Fruit fly (Drosophila melanogaster) whole organism, embryonic: ENCODE measurements around the gene CG5612.

Source experiments
- CG10321 ChIP-seq: fragments of 200-800 bp; sonication (Bioruptor generic); IDR thresholded peaks from 2 replicates; pipeline ENCODE4 v1.3.6; 2022; ENCODE audit warnings: missing biosample characterization, missing genetic modification characterization
- CG12299 ChIP-seq: fragments of 200-800 bp; sonication (Bioruptor generic); optimal IDR thresholded peaks from 2 replicates; lab custom pipeline; 2018; ENCODE audit warnings: missing biosample characterization, mild to moderate bottlenecking, missing genetic modification characterization
- CG13894 ChIP-seq: fragments of 200-800 bp; sonication (Bioruptor generic); optimal IDR thresholded peaks from 3 replicates; lab custom pipeline; 2018; ENCODE audit warnings: missing biosample characterization, mild to moderate bottlenecking, missing genetic modification characterization, moderate library complexity
- CG14014 ChIP-seq: fragments of 200-800 bp; sonication (Bioruptor generic); IDR thresholded peaks from 2 replicates; pipeline ENCODE4 v1.3.6; 2022; ENCODE audit warnings: missing biosample characterization, missing genetic modification characterization
- CG14860 ChIP-seq: fragments of 200-800 bp; sonication (Bioruptor generic); IDR thresholded peaks from 3 replicates; pipeline ENCODE4 v1.3.6; 2022; ENCODE audit warnings: missing biosample characterization, missing genetic modification characterization; ENCODE audit not compliant: partially characterized antibody
- CG15011 ChIP-seq: fragments of 200-800 bp; sonication (Bioruptor generic); optimal IDR thresholded peaks from 3 replicates; lab custom pipeline; 2018; ENCODE audit warnings: missing biosample characterization, mild to moderate bottlenecking, missing genetic modification characterization
- CG15514 ChIP-seq: fragments of 200-800 bp; sonication (Bioruptor generic); optimal IDR thresholded peaks from 3 replicates; lab custom pipeline; 2017; ENCODE audit warnings: missing biosample characterization, missing genetic modification characterization, mild to moderate bottlenecking, moderate library complexity, missing genetic modification reagents
- CG16863 ChIP-seq: fragments of 200-800 bp; sonication (Bioruptor generic); optimal IDR thresholded peaks from 3 replicates; lab custom pipeline; 2016; ENCODE audit warnings: missing biosample characterization, missing genetic modification characterization
- CG17361 ChIP-seq: fragments of 200-800 bp; sonication (Bioruptor generic); IDR thresholded peaks from 3 replicates; pipeline ENCODE4 v1.3.6; 2022; ENCODE audit warnings: missing biosample characterization, missing genetic modification characterization
- CG1792 ChIP-seq: fragments of 200-800 bp; sonication (Bioruptor generic); optimal IDR thresholded peaks from 2 replicates; lab custom pipeline; 2016; ENCODE audit warnings: missing biosample characterization, missing genetic modification characterization
- CG3065 ChIP-seq: fragments of 200-800 bp; sonication (Bioruptor generic); optimal IDR thresholded peaks from 2 replicates; lab custom pipeline; 2016; ENCODE audit warnings: missing biosample characterization, missing genetic modification characterization
- CG33213 ChIP-seq: fragments of 200-800 bp; sonication (Bioruptor generic); optimal IDR thresholded peaks from 3 replicates; lab custom pipeline; 2016; ENCODE audit warnings: missing biosample characterization, missing genetic modification characterization
- CG4328 ChIP-seq: fragments of 200-800 bp; sonication (Bioruptor generic); optimal IDR thresholded peaks from 3 replicates; lab custom pipeline; 2017; ENCODE audit warnings: missing biosample characterization, missing genetic modification reagents, missing genetic modification characterization
- CG4730 ChIP-seq: fragments of 200-800 bp; sonication (Bioruptor generic); IDR thresholded peaks from 2 replicates; pipeline ENCODE4 v1.3.6; 2022; ENCODE audit warnings: missing biosample characterization, missing genetic modification characterization
- CG6683 ChIP-seq: fragments of 200-800 bp; sonication (Bioruptor generic); optimal IDR thresholded peaks from 2 replicates; lab custom pipeline; 2017; ENCODE audit warnings: missing biosample characterization, mild to moderate bottlenecking, missing genetic modification characterization, missing genetic modification reagents
- CG6791 ChIP-seq: fragments of 200-800 bp; sonication (Bioruptor generic); IDR thresholded peaks from 3 replicates; pipeline ENCODE4 v1.3.6; 2022; ENCODE audit warnings: missing biosample characterization, missing genetic modification characterization; ENCODE audit not compliant: partially characterized antibody
- CG7928 ChIP-seq: fragments of 200-800 bp; sonication (Bioruptor generic); optimal IDR thresholded peaks from 2 replicates; lab custom pipeline; 2017; ENCODE audit warnings: missing biosample characterization, mild to moderate bottlenecking, missing genetic modification characterization
- CG8478 ChIP-seq: fragments of >200 bp; optimal IDR thresholded peaks from 2 replicates; lab custom pipeline; 2018
- CG8924 ChIP-seq: fragments of 200-800 bp; optimal IDR thresholded peaks from 3 replicates; lab custom pipeline; 2019; ENCODE audit warnings: missing biosample characterization, mild to moderate bottlenecking, missing genetic modification characterization, moderate library complexity
- CG8944 ChIP-seq: fragments of 200-800 bp; sonication (Bioruptor generic); optimal IDR thresholded peaks from 3 replicates; lab custom pipeline; 2016; ENCODE audit warnings: missing biosample characterization, missing genetic modification characterization
- Dek ChIP-seq: fragments of 200-800 bp; sonication (Bioruptor generic); optimal IDR thresholded peaks from 3 replicates; lab custom pipeline; 2019; ENCODE audit warnings: missing biosample characterization, mild to moderate bottlenecking, missing genetic modification characterization, moderate library complexity
- Dip2 ChIP-seq: fragments of 200-800 bp; sonication (Bioruptor generic); IDR thresholded peaks from 2 replicates; pipeline ENCODE4 v1.3.6; 2022; ENCODE audit warnings: missing biosample characterization, missing genetic modification characterization
- E2f2 ChIP-seq: fragments of 200-800 bp; sonication (Bioruptor generic); IDR thresholded peaks from 2 replicates; pipeline ENCODE4 v1.3.6; 2022; ENCODE audit warnings: missing biosample characterization, missing genetic modification characterization
- Eip74EF ChIP-seq, 2 experiments: fragments of 200-800 bp in 1 of 2; fragments of >200 bp in 1 of 2; sonication (Bioruptor generic) in 1 of 2; optimal IDR thresholded peaks; 2 replicates each; lab custom pipeline; 2017 to 2019; ENCODE audit warnings: missing biosample characterization in 2 of 2, missing genetic modification characterization in 2 of 2, mild to moderate bottlenecking in 1 of 2, moderate library complexity in 1 of 2
- Gug ChIP-seq: fragments of 200-800 bp; sonication (Bioruptor generic); IDR thresholded peaks from 4 replicates; pipeline ENCODE4 v1.3.6; 2022; ENCODE audit warnings: missing biosample characterization, missing genetic modification characterization
- H2.0 ChIP-seq: fragments of 200-800 bp; sonication (Bioruptor generic); IDR thresholded peaks from 2 replicates; pipeline ENCODE4 v1.3.6; 2022; ENCODE audit warnings: missing biosample characterization, missing genetic modification characterization
- HmgD ChIP-seq: fragments of 200-800 bp; sonication (Bioruptor generic); optimal IDR thresholded peaks from 3 replicates; lab custom pipeline; 2016; ENCODE audit warnings: missing biosample characterization, missing genetic modification characterization
- Side ChIP-seq: fragments of 200-800 bp; sonication (Bioruptor generic); optimal IDR thresholded peaks from 2 replicates; lab custom pipeline; 2016; ENCODE audit warnings: missing biosample characterization, missing genetic modification characterization
- Tbp ChIP-seq: fragments of >200 bp; optimal IDR thresholded peaks from 2 replicates; lab custom pipeline; 2018; ENCODE audit warnings: missing biosample characterization, missing genetic modification characterization
- Trl ChIP-seq, 3 experiments: fragments of >200 bp in 2 of 3; fragments of 200-800 bp in 1 of 3; sonication (Bioruptor generic) in 1 of 3; optimal IDR thresholded peaks; 2 replicates in 1 of 3; 3 replicates in 2 of 3; lab custom pipeline; 2016 to 2017; ENCODE audit warnings: missing biosample characterization in 1 of 3, missing genetic modification characterization in 1 of 3
- az2 ChIP-seq: fragments of 200-800 bp; sonication (Bioruptor generic); optimal IDR thresholded peaks from 3 replicates; lab custom pipeline; 2016; ENCODE audit warnings: missing biosample characterization, missing genetic modification characterization
- cad ChIP-seq: fragments of >200 bp; optimal IDR thresholded peaks from 2 replicates; lab custom pipeline; 2017; ENCODE audit warnings: missing biosample characterization, missing genetic modification characterization
- croc ChIP-seq: fragments of 200-800 bp; sonication (Bioruptor generic); conservative IDR thresholded peaks from 3 replicates; pipeline ENCODE4 v1.3.6; 2022; ENCODE audit warnings: missing biosample characterization, missing genetic modification characterization
- dmrt11E ChIP-seq: fragments of 200-800 bp; sonication (Bioruptor generic); optimal IDR thresholded peaks from 3 replicates; lab custom pipeline; 2018; ENCODE audit warnings: missing biosample characterization, mild to moderate bottlenecking, missing genetic modification characterization, moderate library complexity
- dysf ChIP-seq: fragments of 200-800 bp; sonication (Bioruptor generic); IDR thresholded peaks from 3 replicates; pipeline ENCODE4 v1.3.6; 2022; ENCODE audit warnings: missing biosample characterization, missing genetic modification characterization
- ems ChIP-seq: fragments of 200-800 bp; sonication (Bioruptor generic); optimal IDR thresholded peaks from 3 replicates; lab custom pipeline; 2016; ENCODE audit warnings: missing biosample characterization, missing genetic modification characterization
- ftz-f1 ChIP-seq: fragments of 200-800 bp; sonication (Bioruptor generic); optimal IDR thresholded peaks from 2 replicates; lab custom pipeline; 2016; ENCODE audit warnings: missing biosample characterization, missing genetic modification characterization
- gem ChIP-seq: fragments of 200-800 bp; sonication (Bioruptor generic); optimal IDR thresholded peaks from 2 replicates; lab custom pipeline; 2019; ENCODE audit warnings: missing biosample characterization, mild to moderate bottlenecking, missing genetic modification characterization, moderate library complexity
- lmd ChIP-seq: fragments of 200-800 bp; sonication (Bioruptor generic); IDR thresholded peaks from 2 replicates; pipeline ENCODE4 v1.3.6; 2022; ENCODE audit warnings: missing biosample characterization, missing genetic modification characterization
- nau ChIP-seq: fragments of 200-800 bp; sonication (Bioruptor generic); optimal IDR thresholded peaks from 3 replicates; lab custom pipeline; 2017; ENCODE audit warnings: missing biosample characterization, mild to moderate bottlenecking, missing genetic modification characterization, missing genetic modification reagents
- onecut ChIP-seq: fragments of 200-800 bp; sonication (Bioruptor generic); IDR thresholded peaks from 2 replicates; pipeline ENCODE4 v1.3.6; 2022; ENCODE audit warnings: missing biosample characterization, missing genetic modification characterization
- pb ChIP-seq: fragments of 200-800 bp; sonication (Bioruptor generic); optimal IDR thresholded peaks from 3 replicates; lab custom pipeline; 2016; ENCODE audit warnings: missing biosample characterization, missing genetic modification characterization
- psq ChIP-seq: fragments of 200-800 bp; sonication (Bioruptor generic); optimal IDR thresholded peaks from 2 replicates; lab custom pipeline; 2017; ENCODE audit warnings: missing biosample characterization, missing genetic modification characterization
- pzg ChIP-seq: fragments of 200-800 bp; sonication (Bioruptor generic); optimal IDR thresholded peaks from 3 replicates; lab custom pipeline; 2018; ENCODE audit warnings: missing biosample characterization, mild to moderate bottlenecking, missing genetic modification characterization, moderate library complexity
- rib ChIP-seq: fragments of 200-800 bp; sonication (Bioruptor generic); IDR thresholded peaks from 2 replicates; pipeline ENCODE4 v1.3.6; 2022; ENCODE audit warnings: missing biosample characterization, missing genetic modification characterization
- sd ChIP-seq: fragments of 200-800 bp; sonication (Bioruptor generic); optimal IDR thresholded peaks from 3 replicates; lab custom pipeline; 2018; ENCODE audit warnings: missing biosample characterization, mild to moderate bottlenecking, missing genetic modification characterization, moderate library complexity
- seq ChIP-seq: fragments of 200-800 bp; sonication (Bioruptor generic); IDR thresholded peaks from 2 replicates; pipeline ENCODE4 v1.3.6; 2022; ENCODE audit warnings: missing biosample characterization, missing genetic modification characterization
- slp2 ChIP-seq: fragments of 200-800 bp; sonication (Bioruptor generic); optimal IDR thresholded peaks from 2 replicates; lab custom pipeline; 2016; ENCODE audit warnings: missing biosample characterization, missing genetic modification characterization
- sob ChIP-seq: fragments of 200-800 bp; sonication (Bioruptor generic); IDR thresholded peaks from 2 replicates; pipeline ENCODE4 v1.3.6; 2022; ENCODE audit warnings: missing biosample characterization, missing genetic modification characterization
- sug ChIP-seq: fragments of 200-800 bp; optimal IDR thresholded peaks from 2 replicates; lab custom pipeline; 2019; ENCODE audit warnings: missing biosample characterization, mild to moderate bottlenecking, missing genetic modification characterization, moderate library complexity
- yki ChIP-seq: fragments of >200 bp; optimal IDR thresholded peaks from 3 replicates; lab custom pipeline; 2018

The CG5612 gene

dm6 chr3R:27580274-27581011 lies 45.4 kb downstream of the CG5612 start (continued):
- peak; percentile 90 for TF ChIP-seq onecut (GFP tag; lab: Robert Waterston, UW)
- TF ChIP-seq Tbp (GFP tag; lab: Kevin White, UChicago) = no peak
- 0 out of 2 replicates have a peak, but pooled peaks have one; percentile 10 for TF ChIP-seq sob (GFP tag; lab: Robert Waterston, UW)
- TF ChIP-seq CG14014 (GFP tag; lab: Robert Waterston, UW) = no peak
- no peak for TF ChIP-seq Gug
- TF ChIP-seq Dip2 (GFP tag; lab: Robert Waterston, UW) = no peak
- TF ChIP-seq dmrt11E = no peak
- no peak for TF ChIP-seq CG4328 (GFP tag; lab: Kevin White, UChicago)
- TF ChIP-seq nau (GFP tag; lab: Kevin White, UChicago) = peak; percentile 9
- TF ChIP-seq yki (lab: Kevin White, UChicago) = peak; percentile 42
- no peak for TF ChIP-seq CG10321 (GFP tag; lab: Robert Waterston, UW)
- TF ChIP-seq CG12299 (tag; lab: Kevin White, UChicago) = no peak
- TF ChIP-seq Trl (optimal IDR thresholded peaks at IDR 0.05; lab: Kevin White, UChicago) = peak; percentile 80 to 88
- no peak for TF ChIP-seq Trl (GFP tag; optimal IDR thresholded peaks at IDR 0.05; lab: Kevin White, UChicago)
- peak; percentile 19 for TF ChIP-seq psq
- no peak for TF ChIP-seq Dek (tag; lab: Kevin White, UChicago)
- TF ChIP-seq CG1792 (GFP tag; lab: Kevin White, UChicago) = no peak
- TF ChIP-seq sd (tag; lab: Kevin White, UChicago) = peak; percentile 65
- TF ChIP-seq pb (GFP tag; lab: Kevin White, UChicago) = no peak
- no peak for TF ChIP-seq CG13894 (tag; lab: Kevin White, UChicago)
- no peak for TF ChIP-seq az2 (GFP tag; lab: Kevin White, UChicago)
- no peak for TF ChIP-seq CG17361 (GFP tag; lab: Robert Waterston, UW)
- TF ChIP-seq croc (GFP tag; lab: Robert Waterston, UW) = no peak
- no peak for TF ChIP-seq HmgD (GFP tag; lab: Kevin White, UChicago)
- TF ChIP-seq cad = no peak
- no peak for TF ChIP-seq H2.0 (GFP tag; lab: Robert Waterston, UW)
- no peak for TF ChIP-seq CG14860 (GFP tag; lab: Robert Waterston, UW)
- TF ChIP-seq CG3065 (GFP tag; lab: Kevin White, UChicago) = no peak
- no peak for TF ChIP-seq CG15514 (GFP tag; lab: Kevin White, UChicago)
- no peak for TF ChIP-seq CG16863 (GFP tag; lab: Kevin White, UChicago)
- TF ChIP-seq dysf = no peak
- no peak for TF ChIP-seq CG33213 (GFP tag; lab: Kevin White, UChicago)
- no peak for TF ChIP-seq ems (GFP tag; lab: Kevin White, UChicago)
- TF ChIP-seq CG4730 (GFP tag; lab: Robert Waterston, UW) = no peak
- no peak for TF ChIP-seq CG6683 (GFP tag; lab: Kevin White, UChicago)
- no peak for TF ChIP-seq gem (tag; lab: Kevin White, UChicago)
- no peak for TF ChIP-seq Side
- TF ChIP-seq CG6791 (GFP tag; lab: Robert Waterston, UW) = 0 out of 3 replicates have a peak, but pooled peaks have one; percentile 26
- peak; percentile 62 for TF ChIP-seq sug (tag; lab: Kevin White, UChicago)
- no peak for TF ChIP-seq Eip74EF (GFP tag; optimal IDR thresholded peaks at IDR 0.05; lab: Kevin White, UChicago)
- no peak for TF ChIP-seq pzg (GFP tag; lab: Kevin White, UChicago)
- TF ChIP-seq CG15011 = no peak
- TF ChIP-seq seq = no peak
- no peak for TF ChIP-seq lmd
- no peak for TF ChIP-seq CG8478 (lab: Kevin White, UChicago)
- no peak for TF ChIP-seq ftz-f1 (GFP tag; lab: Kevin White, UChicago)
- TF ChIP-seq slp2 (GFP tag; lab: Kevin White, UChicago) = no peak
- TF ChIP-seq CG8924 (tag; lab: Kevin White, UChicago) = no peak
- peak; percentile 70; the same call in 1 of the 2 replicates for TF ChIP-seq rib (GFP tag; lab: Robert Waterston, UW)
- TF ChIP-seq CG7928 (GFP tag; lab: Kevin White, UChicago) = no peak
- TF ChIP-seq CG8944 = no peak
- TF ChIP-seq E2f2 (GFP tag; lab: Robert Waterston, UW) = no peak
